Worm (Caenorhabditis elegans) whole organism, mixed stage, embryonic: ENCODE measurements around the gene C50D2.2.

ENCODE experiments used
- elt-3 ChIP-seq: fragments of 150-350 bp; optimal IDR thresholded peaks from 2 replicates; lab custom pipeline; 2014; ENCODE audit warnings: missing biosample characterization, missing genetic modification characterization
- mep-1 ChIP-seq: fragments of 150-350 bp; optimal IDR thresholded peaks from 2 replicates; lab custom pipeline; 2017; ENCODE audit warnings: missing biosample characterization, missing genetic modification reagents, missing genetic modification characterization, inconsistent platforms
- nhr-237 ChIP-seq: fragments of 150-350 bp; optimal IDR thresholded peaks from 2 replicates; lab custom pipeline; 2014; ENCODE audit warnings: missing biosample characterization, missing genetic modification characterization
- nhr-28 ChIP-seq: fragments of 150-350 bp; optimal IDR thresholded peaks from 2 replicates; lab custom pipeline; 2014; ENCODE audit warnings: missing biosample characterization, missing genetic modification characterization
- nhr-76 ChIP-seq: sonication (generic microtip); optimal IDR thresholded peaks from 2 replicates; lab custom pipeline; 2017; ENCODE audit warnings: missing biosample characterization, missing genetic modification characterization
- tbx-8 ChIP-seq: fragments of 200-800 bp; sonication (Bioruptor generic); optimal IDR thresholded peaks from 2 replicates; lab custom pipeline; 2018; ENCODE audit warnings: mild to moderate bottlenecking, missing genetic modification characterization, moderate library complexity, missing compliant biosample characterization
- unc-120 ChIP-seq: sonication (generic microtip); optimal IDR thresholded peaks from 2 replicates; lab custom pipeline; 2017; ENCODE audit warnings: missing genetic modification characterization, missing compliant biosample characterization; ENCODE audit not compliant: poor library complexity, severe bottlenecking
- unc-39 ChIP-seq: fragments of 150-350 bp; optimal IDR thresholded peaks from 2 replicates; lab custom pipeline; 2014; ENCODE audit warnings: missing biosample characterization, missing genetic modification characterization
- unc-62 ChIP-seq: fragments of 150-350 bp; optimal IDR thresholded peaks from 2 replicates; lab custom pipeline; 2014; ENCODE audit warnings: missing biosample characterization, missing genetic modification reagents, missing genetic modification characterization

DNA sequence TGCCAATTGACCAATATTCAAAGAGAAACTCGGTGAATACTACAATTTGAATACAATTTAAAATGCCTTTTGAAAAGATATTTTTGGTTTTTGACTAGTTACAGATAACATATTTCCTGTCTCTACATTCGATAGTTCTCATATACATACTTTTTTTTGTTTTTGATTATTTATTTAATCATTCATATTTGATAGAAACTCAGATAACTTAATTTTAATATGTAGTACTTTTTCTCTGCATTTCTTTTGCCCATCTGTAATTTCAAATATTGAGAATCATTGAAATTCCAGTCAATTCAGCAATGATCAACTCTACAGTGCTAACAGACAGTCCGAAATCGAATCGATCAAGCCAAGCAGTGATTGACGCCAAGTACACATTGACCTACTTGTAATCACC lies 48.0 kb upstream of the C50D2.2 start, which contains the start of gene C23H3.2:
- TF ChIP-seq nhr-237 (tag; lab: Kevin White, UChicago) (no peak), nhr-28 (no peak), unc-39 (tag; lab: Kevin White, UChicago) (no peak), mep-1 (no peak), unc-120 (tag; lab: Kevin White, UChicago) (no peak), unc-62 (GFP tag; lab: Kevin White, UChicago) (no peak), tbx-8 (GFP tag; lab: Kevin White, UChicago) (no peak), elt-3 (tag; lab: Kevin White, UChicago) (no peak), nhr-76 (tag; lab: Kevin White, UChicago) (no peak)
